Fruit fly (Drosophila melanogaster) whole organism, embryonic: Measurements from ENCODE around the gene Ccz1.

Experiments
- B-H2 ChIP-seq: fragments of 200-800 bp; sonication (Bioruptor generic); optimal IDR thresholded peaks from 2 replicates; lab custom pipeline; 2018; ENCODE audit warnings: missing biosample characterization, mild to moderate bottlenecking, missing genetic modification characterization
- CG10543 ChIP-seq: fragments of 200-800 bp; sonication (Bioruptor generic); optimal IDR thresholded peaks from 3 replicates; lab custom pipeline; 2017; ENCODE audit warnings: missing biosample characterization, mild to moderate bottlenecking, missing genetic modification characterization, moderate library complexity
- CG11723 ChIP-seq: fragments of 200-800 bp; sonication (Bioruptor generic); optimal IDR thresholded peaks from 2 replicates; lab custom pipeline; 2017; ENCODE audit warnings: missing biosample characterization, mild to moderate bottlenecking, missing genetic modification characterization
- CG13296 ChIP-seq: fragments of 200-800 bp; sonication (Bioruptor generic); optimal IDR thresholded peaks from 3 replicates; lab custom pipeline; 2018; ENCODE audit warnings: missing biosample characterization, mild to moderate bottlenecking, missing genetic modification characterization
- CG13894 ChIP-seq: fragments of 200-800 bp; sonication (Bioruptor generic); optimal IDR thresholded peaks from 3 replicates; lab custom pipeline; 2018; ENCODE audit warnings: missing biosample characterization, mild to moderate bottlenecking, missing genetic modification characterization, moderate library complexity
- CG15514 ChIP-seq: fragments of 200-800 bp; sonication (Bioruptor generic); optimal IDR thresholded peaks from 3 replicates; lab custom pipeline; 2017; ENCODE audit warnings: missing biosample characterization, missing genetic modification characterization, mild to moderate bottlenecking, moderate library complexity, missing genetic modification reagents
- CG1832 ChIP-seq: fragments of 200-800 bp; sonication (Bioruptor generic); optimal IDR thresholded peaks from 2 replicates; lab custom pipeline; 2017; ENCODE audit warnings: missing biosample characterization, mild to moderate bottlenecking, missing genetic modification characterization, inconsistent platforms
- CG18599 ChIP-seq: fragments of 200-800 bp; sonication (Bioruptor generic); optimal IDR thresholded peaks from 3 replicates; lab custom pipeline; 2017; ENCODE audit warnings: missing biosample characterization, missing genetic modification characterization, mild to moderate bottlenecking, moderate library complexity, missing genetic modification reagents
- CG3163 ChIP-seq: fragments of 200-800 bp; sonication (Bioruptor generic); optimal IDR thresholded peaks from 3 replicates; lab custom pipeline; 2016; ENCODE audit warnings: missing biosample characterization, missing genetic modification characterization
- CG3281 ChIP-seq: fragments of 200-800 bp; sonication (Bioruptor generic); optimal IDR thresholded peaks from 3 replicates; lab custom pipeline; 2017; ENCODE audit warnings: missing biosample characterization, mild to moderate bottlenecking, missing genetic modification characterization
- CG34376 ChIP-seq: fragments of 200-800 bp; sonication (Bioruptor generic); optimal IDR thresholded peaks from 2 replicates; lab custom pipeline; 2018; ENCODE audit warnings: missing biosample characterization, mild to moderate bottlenecking, missing genetic modification characterization
- CG3726 ChIP-seq: fragments of 200-800 bp; sonication (Bioruptor generic); IDR thresholded peaks from 3 replicates; pipeline ENCODE4, ENCODE4 v1.3.6; 2022; ENCODE audit warnings: missing biosample characterization, missing genetic modification characterization
- CG3838 ChIP-seq: fragments of 200-800 bp; sonication (Bioruptor generic); optimal IDR thresholded peaks from 3 replicates; lab custom pipeline; 2016; ENCODE audit warnings: missing biosample characterization, missing genetic modification characterization
- CG6854 ChIP-seq: fragments of 200-800 bp; sonication (Bioruptor generic); optimal IDR thresholded peaks from 3 replicates; lab custom pipeline; 2017; ENCODE audit warnings: missing biosample characterization, mild to moderate bottlenecking, missing genetic modification characterization
- CG8290 ChIP-seq, 3 experiments: fragments of 200-800 bp; sonication (Bioruptor generic); optimal IDR thresholded peaks; 2 replicates each; lab custom pipeline; 2016 to 2019; ENCODE audit warnings: missing biosample characterization in 3 of 3, missing genetic modification characterization in 3 of 3, mild to moderate bottlenecking in 2 of 3, moderate library complexity in 1 of 3
- CTCF ChIP-seq: fragments of 200-800 bp; sonication (Bioruptor generic); optimal IDR thresholded peaks from 2 replicates; lab custom pipeline; 2017; ENCODE audit warnings: missing biosample characterization, mild to moderate bottlenecking, missing genetic modification characterization, moderate library complexity
- Dbx ChIP-seq: fragments of 200-800 bp; sonication (Bioruptor generic); IDR thresholded peaks from 3 replicates; pipeline ENCODE4 v1.3.6; 2022; ENCODE audit warnings: missing biosample characterization, missing genetic modification characterization
- Deaf1 ChIP-seq: fragments of 200-800 bp; optimal IDR thresholded peaks from 3 replicates; lab custom pipeline; 2019; ENCODE audit warnings: missing biosample characterization, mild to moderate bottlenecking, missing genetic modification characterization, moderate library complexity
- ERR ChIP-seq: fragments of 200-800 bp; sonication (Bioruptor generic); optimal IDR thresholded peaks from 2 replicates; lab custom pipeline; 2016; ENCODE audit warnings: missing biosample characterization, missing genetic modification characterization
- Ets65A ChIP-seq: fragments of 200-800 bp; sonication (Bioruptor generic); peaks from one replicate; lab custom pipeline; 2016; ENCODE audit warnings: missing biosample characterization, missing genetic modification characterization
- GATAe ChIP-seq: fragments of 200-800 bp; sonication (Bioruptor generic); conservative IDR thresholded peaks from 2 replicates; pipeline ENCODE4 v1.3.6; 2022; ENCODE audit warnings: missing biosample characterization, missing genetic modification characterization
- HmgZ ChIP-seq: fragments of 200-800 bp; sonication (Bioruptor generic); optimal IDR thresholded peaks from 2 replicates; lab custom pipeline; 2018; ENCODE audit warnings: missing biosample characterization, mild to moderate bottlenecking, missing genetic modification characterization
- Hmr ChIP-seq: fragments of 200-800 bp; sonication (Bioruptor generic); optimal IDR thresholded peaks from 3 replicates; lab custom pipeline; 2017; ENCODE audit warnings: mild to moderate bottlenecking, missing biosample characterization, missing genetic modification reagents, missing genetic modification characterization
- Jarid2 ChIP-seq: fragments of 200-800 bp; sonication (Bioruptor generic); optimal IDR thresholded peaks from 3 replicates; lab custom pipeline; 2017; ENCODE audit warnings: mild to moderate bottlenecking, missing biosample characterization, missing genetic modification reagents, missing genetic modification characterization
- MESR4 ChIP-seq: fragments of 200-800 bp; sonication (Bioruptor generic); optimal IDR thresholded peaks from 2 replicates; lab custom pipeline; 2018; ENCODE audit warnings: missing biosample characterization, mild to moderate bottlenecking, missing genetic modification characterization, moderate library complexity
- Med ChIP-seq: fragments of 200-800 bp; sonication (Bioruptor generic); peaks from one replicate; lab custom pipeline; 2016; ENCODE audit warnings: missing biosample characterization, missing genetic modification characterization, mild to moderate bottlenecking, inconsistent platforms, moderate library complexity
- Myb ChIP-seq: fragments of 200-800 bp; sonication (Bioruptor generic); optimal IDR thresholded peaks from 2 replicates; lab custom pipeline; 2016; ENCODE audit warnings: missing biosample characterization, missing genetic modification characterization
- Poxn ChIP-seq: fragments of 200-800 bp; sonication (Bioruptor generic); IDR thresholded peaks from 2 replicates; pipeline ENCODE4 v1.3.6; 2022; ENCODE audit warnings: missing biosample characterization, missing genetic modification characterization
- Scr ChIP-seq: fragments of 200-800 bp; sonication (Bioruptor generic); IDR thresholded peaks from 2 replicates; pipeline ENCODE4 v1.3.6; 2022; ENCODE audit warnings: missing biosample characterization, missing genetic modification characterization; ENCODE audit not compliant: partially characterized antibody
- Side ChIP-seq: fragments of 200-800 bp; sonication (Bioruptor generic); optimal IDR thresholded peaks from 2 replicates; lab custom pipeline; 2016; ENCODE audit warnings: missing biosample characterization, missing genetic modification characterization
- Spps ChIP-seq: fragments of 200-800 bp; sonication (Bioruptor generic); optimal IDR thresholded peaks from 2 replicates; lab custom pipeline; 2018; ENCODE audit warnings: missing biosample characterization, mild to moderate bottlenecking, missing genetic modification characterization
- amos ChIP-seq: fragments of 200-800 bp; sonication (Bioruptor generic); IDR thresholded peaks from 2 replicates; pipeline ENCODE4 v1.3.6; 2022; ENCODE audit warnings: missing biosample characterization, missing genetic modification characterization; ENCODE audit not compliant: partially characterized antibody
- ato ChIP-seq: fragments of 200-800 bp; sonication (Bioruptor generic); IDR thresholded peaks from 2 replicates; pipeline ENCODE4 v1.3.6; 2022; ENCODE audit warnings: missing biosample characterization, missing genetic modification characterization; ENCODE audit not compliant: partially characterized antibody
- caup ChIP-seq: fragments of 200-800 bp; sonication (Bioruptor generic); optimal IDR thresholded peaks from 3 replicates; lab custom pipeline; 2017; ENCODE audit warnings: missing biosample characterization, mild to moderate bottlenecking, missing genetic modification characterization, moderate library complexity; ENCODE audit not compliant: severe bottlenecking
- chinmo ChIP-seq: fragments of 200-800 bp; sonication (Bioruptor generic); IDR thresholded peaks from 4 replicates; pipeline ENCODE4 v1.3.6; 2022; ENCODE audit warnings: missing biosample characterization, missing genetic modification characterization; ENCODE audit not compliant: partially characterized antibody
- ewg ChIP-seq: fragments of 200-800 bp; sonication (Bioruptor generic); optimal IDR thresholded peaks from 3 replicates; lab custom pipeline; 2017; ENCODE audit warnings: mild to moderate bottlenecking, missing biosample characterization, missing genetic modification reagents, missing genetic modification characterization
- exex ChIP-seq: fragments of 200-800 bp; sonication (Bioruptor generic); optimal IDR thresholded peaks from 4 replicates; lab custom pipeline; 2018; ENCODE audit warnings: missing biosample characterization, mild to moderate bottlenecking, missing genetic modification characterization, moderate library complexity
- grn ChIP-seq: fragments of 200-800 bp; sonication (Bioruptor generic); optimal IDR thresholded peaks from 3 replicates; lab custom pipeline; 2017; ENCODE audit warnings: missing biosample characterization, missing genetic modification characterization
- gro ChIP-seq: fragments of 200-800 bp; sonication (Bioruptor generic); optimal IDR thresholded peaks from 2 replicates; lab custom pipeline; 2016; ENCODE audit warnings: missing biosample characterization, missing genetic modification characterization
- lab ChIP-seq: fragments of 200-800 bp; sonication (Bioruptor generic); optimal IDR thresholded peaks from 3 replicates; lab custom pipeline; 2017; ENCODE audit warnings: missing biosample characterization, missing genetic modification characterization, mild to moderate bottlenecking, moderate library complexity, missing genetic modification reagents
- lbe ChIP-seq: fragments of 200-800 bp; sonication (Bioruptor generic); optimal IDR thresholded peaks from 2 replicates; lab custom pipeline; 2016; ENCODE audit warnings: missing biosample characterization, mild to moderate bottlenecking, missing genetic modification characterization
- pfk ChIP-seq: fragments of 200-800 bp; sonication (Bioruptor generic); optimal IDR thresholded peaks from 2 replicates; lab custom pipeline; 2018; ENCODE audit warnings: missing biosample characterization, mild to moderate bottlenecking, missing genetic modification characterization, moderate library complexity
- run ChIP-seq: fragments of 200-800 bp; sonication (Bioruptor generic); optimal IDR thresholded peaks from 3 replicates; lab custom pipeline; 2018; ENCODE audit warnings: missing biosample characterization, mild to moderate bottlenecking, missing genetic modification characterization
- scrt ChIP-seq: fragments of 200-800 bp; sonication (Bioruptor generic); optimal IDR thresholded peaks from 2 replicates; lab custom pipeline; 2018; ENCODE audit warnings: missing biosample characterization, mild to moderate bottlenecking, missing genetic modification characterization, moderate library complexity
- sd ChIP-seq: fragments of 200-800 bp; sonication (Bioruptor generic); optimal IDR thresholded peaks from 3 replicates; lab custom pipeline; 2018; ENCODE audit warnings: missing biosample characterization, mild to moderate bottlenecking, missing genetic modification characterization, moderate library complexity
- slbo ChIP-seq: fragments of 200-800 bp; sonication (Bioruptor generic); IDR thresholded peaks from 2 replicates; pipeline ENCODE4 v1.3.6; 2022; ENCODE audit warnings: missing biosample characterization, missing genetic modification characterization
- zfh2 ChIP-seq: fragments of 200-800 bp; sonication (Bioruptor generic); optimal IDR thresholded peaks from 2 replicates; lab custom pipeline; 2016; ENCODE audit warnings: missing biosample characterization, missing genetic modification characterization

The Ccz1 gene

DNA sequence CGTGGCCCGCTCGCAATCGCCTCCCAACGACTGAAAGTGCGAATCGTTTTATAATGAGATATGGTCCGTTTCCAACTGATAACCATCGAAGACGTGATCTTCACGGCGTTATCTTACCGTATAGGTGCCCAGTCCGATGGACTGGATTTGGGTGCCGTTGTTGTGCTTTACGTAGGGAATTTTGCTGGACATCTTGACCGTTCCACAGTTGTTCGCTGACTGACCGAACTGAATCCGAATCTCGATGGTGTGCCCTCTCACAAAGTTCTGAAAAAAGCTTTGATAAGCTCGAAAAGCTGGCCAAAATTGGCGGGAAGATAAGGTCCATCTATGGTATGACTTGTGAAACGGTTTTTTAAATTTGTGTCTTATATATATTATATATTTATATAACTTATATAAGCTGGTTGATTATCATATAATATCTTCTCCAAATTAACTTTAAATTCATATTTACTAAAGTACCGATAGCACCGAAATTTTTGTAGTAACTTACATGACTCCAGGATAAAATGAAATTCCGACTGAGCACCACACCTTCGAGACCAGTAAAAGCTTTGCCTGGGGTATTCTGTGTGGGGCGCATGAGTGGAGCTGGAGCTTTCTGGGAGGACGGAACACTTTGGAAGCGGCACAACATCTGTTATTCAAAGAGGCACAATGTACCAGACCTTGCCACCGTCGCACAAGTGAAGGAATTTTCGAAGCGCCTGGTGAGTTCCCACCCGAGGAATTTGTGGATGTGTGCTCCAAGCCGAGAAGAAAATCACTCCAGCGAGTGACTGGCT lies 43.5 kb upstream of the Ccz1 start, which contains the start of the genes CG10863 and CG14982:
TSS of gene CG10863 (minus strand) at position 225 of the 788 bp plus-strand sequence.
TSS of gene CG14982 (plus strand) at position 470 of the 788 bp plus-strand sequence.
- peak; percentile 20 for TF ChIP-seq Myb (GFP tag; lab: Kevin White, UChicago)
- peak; percentile 1 for TF ChIP-seq CG3281 (GFP tag; lab: Kevin White, UChicago)
- peak; percentile 35 for TF ChIP-seq CTCF
- TF ChIP-seq B-H2 (GFP tag; lab: Kevin White, UChicago), result peak; percentile 35
- TF ChIP-seq CG8290 (GFP tag; optimal IDR thresholded peaks at IDR 0.05; lab: Kevin White, UChicago), result no peak
- TF ChIP-seq CG8290 (tag; optimal IDR thresholded peaks at IDR 0.05; lab: Kevin White, UChicago), result peak in 1 of 2 experiments; percentile 66
- 0 out of 2 replicates have a peak, but pooled peaks have one; percentile 18 for TF ChIP-seq Scr
- TF ChIP-seq ato, result no peak
- peak; percentile 7 for TF ChIP-seq CG13296 (GFP tag; lab: Kevin White, UChicago)
- peak; percentile 31; the same call in 1 of the 2 replicates for TF ChIP-seq slbo (GFP tag; lab: Robert Waterston, UW)
- TF ChIP-seq CG11723 (GFP tag; lab: Kevin White, UChicago), result no peak
- peak; percentile 52 for TF ChIP-seq Ets65A
- TF ChIP-seq Hmr (GFP tag; lab: Kevin White, UChicago), result peak; percentile 5
- TF ChIP-seq scrt (GFP tag; lab: Kevin White, UChicago), result peak; percentile 47
- TF ChIP-seq chinmo, result peak; percentile 50; the same call in 1 of the 4 replicates
- peak; percentile 0 for TF ChIP-seq CG13894
- peak; percentile 83 for TF ChIP-seq CG34376 (GFP tag; lab: Kevin White, UChicago)
- peak; percentile 3 for TF ChIP-seq sd (tag; lab: Kevin White, UChicago)
- TF ChIP-seq amos (GFP tag; lab: Robert Waterston, UW), result peak; percentile 29; the same call in 1 of the 2 replicates
- TF ChIP-seq Jarid2, result peak; percentile 78
- TF ChIP-seq CG3838 (GFP tag; lab: Kevin White, UChicago), result no peak
- TF ChIP-seq CG15514 (GFP tag; lab: Kevin White, UChicago), result peak; percentile 60
- peak; percentile 43 for TF ChIP-seq lab
- TF ChIP-seq CG1832 (GFP tag; lab: Kevin White, UChicago), result no peak
- TF ChIP-seq CG18599 (GFP tag; lab: Kevin White, UChicago), result peak; percentile 51
- peak; percentile 33 for TF ChIP-seq ERR (GFP tag; lab: Kevin White, UChicago)
- TF ChIP-seq MESR4 (GFP tag; lab: Kevin White, UChicago), result no peak
- peak; percentile 5 for TF ChIP-seq CG6854 (GFP tag; lab: Kevin White, UChicago)
- TF ChIP-seq ewg (GFP tag; lab: Kevin White, UChicago), result peak; percentile 61
- TF ChIP-seq gro (GFP tag; lab: Kevin White, UChicago), result peak; percentile 59
- no peak for TF ChIP-seq run (tag; lab: Kevin White, UChicago)
- TF ChIP-seq Med (GFP tag; lab: Kevin White, UChicago), result peak; percentile 83
- TF ChIP-seq HmgZ (tag; lab: Kevin White, UChicago), result peak; percentile 64
- TF ChIP-seq Deaf1 (tag; lab: Kevin White, UChicago), result peak; percentile 90
- TF ChIP-seq Poxn (GFP tag; lab: Robert Waterston, UW), result no peak
- TF ChIP-seq pfk (GFP tag; lab: Kevin White, UChicago), result peak; percentile 85
- 0 out of 2 replicates have a peak, but pooled peaks have one; percentile 14 for TF ChIP-seq GATAe
- TF ChIP-seq Spps (tag; lab: Kevin White, UChicago), result no peak
- TF ChIP-seq zfh2, result no peak
- peak; percentile 74 for TF ChIP-seq CG10543 (GFP tag; lab: Kevin White, UChicago)
- TF ChIP-seq grn (GFP tag; lab: Kevin White, UChicago), result peak; percentile 91
- TF ChIP-seq Side (GFP tag; lab: Kevin White, UChicago), result no peak
- TF ChIP-seq lbe, result peak; percentile 8
- TF ChIP-seq caup (GFP tag; lab: Kevin White, UChicago), result peak; percentile 9
- peak; percentile 54; the same call in 1 of the 3 replicates for TF ChIP-seq Dbx (GFP tag; lab: Robert Waterston, UW)
- TF ChIP-seq CG3163 (GFP tag; lab: Kevin White, UChicago), result no peak
- TF ChIP-seq CG3726 (GFP tag; lab: Robert Waterston, UW), result 0 out of 3 replicates have a peak, but pooled peaks have one; percentile 9
- peak; percentile 84 for TF ChIP-seq exex (tag; lab: Kevin White, UChicago)
